Worm (Caenorhabditis elegans) whole organism, L3 larva: ENCODE measurements around the gene mstr-2.

Source experiments
- elt-2 ChIP-seq: sonication (generic microtip); optimal IDR thresholded peaks from 2 replicates; lab custom pipeline; 2016; ENCODE audit warnings: missing genetic modification reagents, mild to moderate bottlenecking, missing genetic modification characterization, missing compliant biosample characterization
- nhr-23 ChIP-seq: fragments of 150-350 bp; optimal IDR thresholded peaks from 2 replicates; lab custom pipeline; 2014; ENCODE audit warnings: missing biosample characterization, missing genetic modification reagents, missing genetic modification characterization
- skn-1 ChIP-seq: fragments of 150-350 bp; optimal IDR thresholded peaks from 2 replicates; lab custom pipeline; 2014; ENCODE audit warnings: missing biosample characterization, missing genetic modification characterization

DNA sequence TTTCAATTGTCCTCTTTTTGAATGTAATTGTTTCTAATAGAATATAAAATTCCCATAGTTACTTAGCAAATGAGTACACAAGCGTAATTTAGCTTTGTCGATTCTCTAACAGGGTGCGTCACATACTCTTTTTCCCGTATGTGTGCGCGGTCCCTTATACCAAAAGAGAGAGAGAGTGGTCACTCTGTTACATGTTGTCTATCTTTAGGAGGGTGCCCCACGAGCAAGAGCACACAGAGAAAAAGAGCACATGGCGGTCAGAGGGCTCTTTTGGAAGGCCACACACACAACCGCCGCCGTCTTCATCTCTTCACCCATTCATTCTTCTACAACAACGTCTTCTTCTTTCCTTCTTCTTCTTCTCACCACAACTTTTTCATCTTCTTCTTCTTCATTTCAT lies 45.0 kb downstream of the mstr-2 start:
- TF ChIP-seq skn-1: no peak
- TF ChIP-seq nhr-23 (tag; lab: Kevin White, UChicago): no peak
- TF ChIP-seq elt-2: no peak
